Worm (Caenorhabditis elegans) whole organism, L4 larva: ENCODE results near the gene B0294.1.

ENCODE experiments used
- skn-1 ChIP-seq: fragments of 150-350 bp; optimal IDR thresholded peaks from 2 replicates; lab custom pipeline; 2014; ENCODE audit warnings: missing biosample characterization, missing genetic modification characterization
- tag-97 ChIP-seq: fragments of 200-800 bp; sonication (Bioruptor generic); IDR thresholded peaks from 2 replicates; pipeline ENCODE4 v1.3.6; 2022; ENCODE audit warnings: missing genetic modification characterization, missing compliant biosample characterization

DNA sequence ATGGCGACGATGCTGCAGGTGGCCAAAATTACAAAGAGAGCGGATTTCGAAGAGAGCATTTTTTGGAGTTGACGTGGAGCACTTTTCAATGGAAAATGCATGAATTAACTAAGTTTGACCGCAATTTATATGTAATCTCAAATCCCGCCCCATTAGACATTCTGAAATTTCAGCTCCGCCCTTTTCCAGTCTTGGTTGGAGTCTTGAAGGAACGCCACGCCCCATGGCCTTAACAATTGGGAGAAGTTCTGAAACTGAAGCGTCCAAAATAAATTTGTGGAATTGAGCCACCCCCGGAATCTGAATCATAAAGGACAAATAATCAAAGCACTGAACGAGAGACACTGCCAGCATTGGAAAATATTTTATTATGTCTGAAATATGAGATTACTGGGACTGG is at the start of gene B0294.1:
- TF ChIP-seq skn-1 (tag; lab: Kevin White, UChicago) (no peak), tag-97 (GFP tag; lab: Robert Waterston, UW) (no peak)
